Worm (Caenorhabditis elegans): ENCODE data around the gene W06G6.15.
"Not testable (repeated sequence)": the region's sequence is repeated elsewhere in the genome, so short reads cannot be mapped to it uniquely, and the experiment has no call there.

Gene W06G6.15

ce11 chrV:16648317-16649018, 5.9 kb upstream of the W06G6.15 start, which contains the start of gene W06G6.20 (continued):
- TF ChIP-seq atf-7 (tag; optimal IDR thresholded peaks at IDR 0.05) = no peak
- no peak for TF ChIP-seq B0336.3 (GFP tag; IDR thresholded peaks at IDR 0.05)
- no peak; the same call in 1 of the 2 replicates for TF ChIP-seq mcd-1 (GFP tag; IDR thresholded peaks at IDR 0.05)
- no peak for TF ChIP-seq F57A8.1 (GFP tag; optimal IDR thresholded peaks at IDR 0.05)
- no peak for TF ChIP-seq egl-44 (GFP tag; IDR thresholded peaks at IDR 0.05)
- peak; percentile 44 for TF ChIP-seq snpc-4 (GFP tag; optimal IDR thresholded peaks at IDR 0.05)
- peak in 3 of 4 experiments; percentile 29 to 85 (median 76) for TF ChIP-seq snpc-4 (tag; optimal IDR thresholded peaks at IDR 0.05)
- TF ChIP-seq nfyb-1 (GFP tag; IDR thresholded peaks at IDR 0.05) = 0 out of 2 replicates have a peak, but pooled peaks have one; percentile 47
- TF ChIP-seq sdz-38 (tag; optimal IDR thresholded peaks at IDR 0.05) = no peak
- no peak for TF ChIP-seq dpff-1 (tag; optimal IDR thresholded peaks at IDR 0.05)
- peak; percentile 63; the same call in 1 of the 2 replicates for TF ChIP-seq pbrm-1 (GFP tag; IDR thresholded peaks at IDR 0.05)
- no peak for TF ChIP-seq unc-62 (GFP tag; optimal IDR thresholded peaks at IDR 0.05)
- TF ChIP-seq pha-4 (tag; optimal IDR thresholded peaks at IDR 0.05) = no peak
- TF ChIP-seq nhr-27 (tag; optimal IDR thresholded peaks at IDR 0.05) = no peak
- no peak for TF ChIP-seq nfya-2 (GFP tag; IDR thresholded peaks at IDR 0.05)
- TF ChIP-seq dox-1 (GFP tag; IDR thresholded peaks at IDR 0.05) = 0 out of 2 replicates have a peak, but pooled peaks have one; percentile 18
- no peak for TF ChIP-seq Y95B8A.8 (GFP tag; IDR thresholded peaks at IDR 0.05)
- no peak for TF ChIP-seq aptf-3 (GFP tag; IDR thresholded peaks at IDR 0.05)
- no peak for TF ChIP-seq lsl-1 (GFP tag; optimal IDR thresholded peaks at IDR 0.05)
- TF ChIP-seq attf-6 (GFP tag; IDR thresholded peaks at IDR 0.05) = peak; percentile 79
- no peak for TF ChIP-seq F52B5.7 (tag; optimal IDR thresholded peaks at IDR 0.05)
- no peak for TF ChIP-seq attf-3 (GFP tag; conservative IDR thresholded peaks at IDR 0.05)
- peak; percentile 65 for TF ChIP-seq snpc-1.3 (tag; optimal IDR thresholded peaks at IDR 0.05; ENCODE audit: insufficient read depth)
- no peak for TF ChIP-seq lin-35 (GFP tag; optimal IDR thresholded peaks at IDR 0.05)
- TF ChIP-seq F37B4.10 (GFP tag; IDR thresholded peaks at IDR 0.05) = no peak
- TF ChIP-seq zim-3 (tag; optimal IDR thresholded peaks at IDR 0.05) = no peak
- peak; percentile 61; the same call in 1 of the 2 replicates for TF ChIP-seq ztf-25 (GFP tag; IDR thresholded peaks at IDR 0.05)
- TF ChIP-seq Y53F4B.3 (GFP tag; IDR thresholded peaks at IDR 0.05) = no peak
- TF ChIP-seq ztf-18 (tag; optimal IDR thresholded peaks at IDR 0.05) = peak; percentile 37
- no peak for TF ChIP-seq sptf-2 (GFP tag; optimal IDR thresholded peaks at IDR 0.05)
- no peak for TF ChIP-seq madf-8 (GFP tag; conservative IDR thresholded peaks at IDR 0.05)
- TF ChIP-seq bed-2 (GFP tag; IDR thresholded peaks at IDR 0.05) = no peak
- TF ChIP-seq egrh-3 (GFP tag; IDR thresholded peaks at IDR 0.05) = no peak
- TF ChIP-seq ama-1 (optimal IDR thresholded peaks at IDR 0.05) = no peak
- TF ChIP-seq ama-1 (GFP tag; optimal IDR thresholded peaks at IDR 0.05) = no peak
- no peak for TF ChIP-seq sea-2 (GFP tag; IDR thresholded peaks at IDR 0.05)
- TF ChIP-seq tlf-1 (GFP tag; optimal IDR thresholded peaks at IDR 0.05) = no peak
- TF ChIP-seq C17E4.6 (GFP tag; IDR thresholded peaks at IDR 0.05) = no peak
- no peak for TF ChIP-seq ets-4 (GFP tag; optimal IDR thresholded peaks at IDR 0.05)

ce11 chrV:16649200-16649599, 5.1 kb upstream of the W06G6.15 start, which contains the start of gene W06G6.11:
Gene W06G6.11, minus strand, starts transcription at chrV:16649300.
- not testable (repeated sequence) for TF ChIP-seq ccch-3 (GFP tag; optimal IDR thresholded peaks at IDR 0.05); mes-4 (tag; optimal IDR thresholded peaks at IDR 0.05); madf-3 (GFP tag; IDR thresholded peaks at IDR 0.05)
